Fruit fly (Drosophila melanogaster): ENCODE results near the gene Vps2.
A peak's percentile ranks its signal among the peaks of the same experiment; 100 is the strongest.

The Vps2 gene

dm6 chr3R:26014262-26014833 lies 38.3 kb upstream of the Vps2 start, which contains the start of gene Kaz-m1:
Gene Kaz-m1 (plus strand): TSS chr3R:26014721.
- TF ChIP-seq CG17801 (GFP tag; optimal IDR thresholded peaks at IDR 0.05; ENCODE audit: partially characterized antibody) = no peak

dm6 chr3R:26017294-26017770 lies 35.3 kb upstream of the Vps2 start:
- no peak for TF ChIP-seq CG17801 (GFP tag; optimal IDR thresholded peaks at IDR 0.05; ENCODE audit: partially characterized antibody)

- no peak for TF ChIP-seq CG17801 (GFP tag; optimal IDR thresholded peaks at IDR 0.05; ENCODE audit: partially characterized antibody)
Observed at dm6 chr3R:26017771-26018731, 34.6 kb upstream of the Vps2 start.

dm6 chr3R:26019232-26019631 lies 33.4 kb upstream of the Vps2 start:
- no peak for TF ChIP-seq CG17801 (GFP tag; optimal IDR thresholded peaks at IDR 0.05; ENCODE audit: partially characterized antibody)

- no peak for TF ChIP-seq CG17801 (GFP tag; optimal IDR thresholded peaks at IDR 0.05; ENCODE audit: partially characterized antibody)
Observed at dm6 chr3R:26020244-26021171, 32.1 kb upstream of the Vps2 start.

- peak; percentile 5 for TF ChIP-seq CG17801 (GFP tag; optimal IDR thresholded peaks at IDR 0.05; ENCODE audit: partially characterized antibody)
Observed at dm6 chr3R:26021195-26021914, 31.3 kb upstream of the Vps2 start.

- TF ChIP-seq CG17801 (GFP tag; optimal IDR thresholded peaks at IDR 0.05; ENCODE audit: partially characterized antibody) = no peak
Observed at dm6 chr3R:26023252-26023651, 29.4 kb upstream of the Vps2 start.

dm6 chr3R:26024596-26025213 lies 27.9 kb upstream of the Vps2 start:
- TF ChIP-seq CG17801 (GFP tag; optimal IDR thresholded peaks at IDR 0.05; ENCODE audit: partially characterized antibody) = no peak

dm6 chr3R:26026631-26027274 lies 25.9 kb upstream of the Vps2 start:
- no peak for TF ChIP-seq CG17801 (GFP tag; optimal IDR thresholded peaks at IDR 0.05; ENCODE audit: partially characterized antibody)

dm6 chr3R:26027903-26028302 lies 24.7 kb upstream of the Vps2 start:
- no peak for TF ChIP-seq CG17801 (GFP tag; optimal IDR thresholded peaks at IDR 0.05; ENCODE audit: partially characterized antibody)

- TF ChIP-seq CG17801 (GFP tag; optimal IDR thresholded peaks at IDR 0.05; ENCODE audit: partially characterized antibody) = no peak
Observed at dm6 chr3R:26030562-26030961, 22.1 kb upstream of the Vps2 start.

- no peak for TF ChIP-seq CG17801 (GFP tag; optimal IDR thresholded peaks at IDR 0.05; ENCODE audit: partially characterized antibody)
Observed at dm6 chr3R:26031968-26032610, 20.5 kb upstream of the Vps2 start.

- no peak for TF ChIP-seq CG17801 (GFP tag; optimal IDR thresholded peaks at IDR 0.05; ENCODE audit: partially characterized antibody)
Observed at dm6 chr3R:26032611-26033001, 20.0 kb upstream of the Vps2 start.
